Worm (Caenorhabditis elegans) whole organism, late embryonic: ENCODE measurements around the gene Y53G8AM.6.

ENCODE experiments used
- ceh-45 ChIP-seq: fragments of 200-800 bp; sonication (Bioruptor generic); IDR thresholded peaks from 2 replicates; pipeline ENCODE4 v1.3.6; 2022; ENCODE audit warnings: missing genetic modification reagents, missing genetic modification characterization, missing compliant biosample characterization
- elt-4 ChIP-seq: sonication (generic microtip); optimal IDR thresholded peaks from 2 replicates; lab custom pipeline; 2016; ENCODE audit warnings: missing genetic modification characterization, missing compliant biosample characterization
- odd-2 ChIP-seq: sonication (generic microtip); optimal IDR thresholded peaks from 2 replicates; lab custom pipeline; 2017; ENCODE audit warnings: antibody characterized with exemption, mild to moderate bottlenecking, missing genetic modification characterization, missing compliant biosample characterization

The Y53G8AM.6 gene

DNA sequence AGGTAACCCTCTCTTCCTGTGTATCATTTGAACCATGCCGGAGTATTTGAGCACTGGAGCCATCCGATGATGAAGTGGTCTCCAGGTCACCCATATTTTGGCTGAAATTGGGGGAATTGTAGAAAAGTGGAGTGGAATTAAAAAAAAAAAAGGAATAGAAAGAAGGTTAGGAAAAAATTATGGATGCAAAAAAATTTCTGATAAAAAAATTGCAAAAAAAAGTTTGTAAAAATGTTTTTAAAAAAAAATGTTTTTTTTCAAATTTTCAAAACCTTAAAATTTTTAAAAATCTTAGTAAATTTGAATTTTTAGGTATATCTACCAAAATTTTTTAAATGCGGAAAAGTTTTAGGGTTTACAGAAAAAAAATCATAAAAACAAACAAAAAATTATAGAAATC is 40.5 kb downstream of the Y53G8AM.6 start, which contains the start of gene frm-8:
Gene frm-8, minus strand, starts transcription at position 101 of the 400 bp plus-strand sequence.
- no peak for TF ChIP-seq odd-2 (tag; lab: Kevin White, UChicago)
- no peak for TF ChIP-seq ceh-45
- no peak for TF ChIP-seq elt-4
